Worm (Caenorhabditis elegans): ENCODE data around the gene aipr-1.

aipr-1 gene

ce11 chrII:6562203-6562867, 31.7 kb downstream of the aipr-1 start:
- TF ChIP-seq zfh-2 (GFP tag; conservative IDR thresholded peaks at IDR 0.05) (no peak), ama-1 (optimal IDR thresholded peaks at IDR 0.05) (peak; percentile 12), ama-1 (GFP tag; optimal IDR thresholded peaks at IDR 0.05) (no peak), cebp-1 (GFP tag; IDR thresholded peaks at IDR 0.05) (peak; percentile 55), cebp-1 (tag; optimal IDR thresholded peaks at IDR 0.05) (peak; percentile 79), F57C9.4 (tag; optimal IDR thresholded peaks at IDR 0.05) (no peak), dox-1 (GFP tag; IDR thresholded peaks at IDR 0.05) (0 out of 2 replicates have a peak, but pooled peaks have one; percentile 27), hmg-1.2 (GFP tag; IDR thresholded peaks at IDR 0.05) (peak; percentile 67; the same call in 1 of the 2 replicates), mxl-1 (tag; optimal IDR thresholded peaks at IDR 0.05) (no peak), ztf-26 (tag; optimal IDR thresholded peaks at IDR 0.05) (peak; percentile 73), lin-40 (tag; optimal IDR thresholded peaks at IDR 0.05) (peak; percentile 80)

- TF ChIP-seq pbrm-1 (GFP tag; IDR thresholded peaks at IDR 0.05) (no peak; the same call in 1 of the 2 replicates), hlh-26 (GFP tag; conservative IDR thresholded peaks at IDR 0.05) (no peak), ceh-79 (tag; optimal IDR thresholded peaks at IDR 0.05) (no peak), let-526 (GFP tag; IDR thresholded peaks at IDR 0.05) (0 out of 2 replicates have a peak, but pooled peaks have one; percentile 47), T07F8.4 (tag; optimal IDR thresholded peaks at IDR 0.05) (no peak), nhr-27 (tag; optimal IDR thresholded peaks at IDR 0.05) (no peak), lin-35 (GFP tag; optimal IDR thresholded peaks at IDR 0.05) (no peak), rpc-1 (optimal IDR thresholded peaks at IDR 0.05) (no peak), rpc-1 (tag; optimal IDR thresholded peaks at IDR 0.05) (no peak), efl-1 (GFP tag; optimal IDR thresholded peaks at IDR 0.05) (no peak), Y53F4B.3 (GFP tag; IDR thresholded peaks at IDR 0.05) (no peak), hsf-1 (GFP tag; IDR thresholded peaks at IDR 0.05) (0 out of 2 replicates have a peak, but pooled peaks have one; percentile 47), madf-3 (GFP tag; IDR thresholded peaks at IDR 0.05) (no peak), ama-1 (optimal IDR thresholded peaks at IDR 0.05) (peak; percentile 89), ama-1 (GFP tag; optimal IDR thresholded peaks at IDR 0.05) (no peak), pha-4 (tag; optimal IDR thresholded peaks at IDR 0.05) (no peak), cebp-1 (GFP tag; IDR thresholded peaks at IDR 0.05) (no peak), cebp-1 (tag; optimal IDR thresholded peaks at IDR 0.05) (peak; percentile 45), nfya-1 (tag; optimal IDR thresholded peaks at IDR 0.05; ENCODE audit: borderline replicate concordance, insufficient read depth) (no peak), tlf-1 (GFP tag; optimal IDR thresholded peaks at IDR 0.05) (no peak), tbp1 (GFP tag; optimal IDR thresholded peaks at IDR 0.05) (no peak)
Measured at ce11 chrII:6561300-6561699, 32.8 kb downstream of the aipr-1 start, which contains the start of gene F18C5.10. F18C5.10 (minus strand) TSS chrII:6561444.

DNA sequence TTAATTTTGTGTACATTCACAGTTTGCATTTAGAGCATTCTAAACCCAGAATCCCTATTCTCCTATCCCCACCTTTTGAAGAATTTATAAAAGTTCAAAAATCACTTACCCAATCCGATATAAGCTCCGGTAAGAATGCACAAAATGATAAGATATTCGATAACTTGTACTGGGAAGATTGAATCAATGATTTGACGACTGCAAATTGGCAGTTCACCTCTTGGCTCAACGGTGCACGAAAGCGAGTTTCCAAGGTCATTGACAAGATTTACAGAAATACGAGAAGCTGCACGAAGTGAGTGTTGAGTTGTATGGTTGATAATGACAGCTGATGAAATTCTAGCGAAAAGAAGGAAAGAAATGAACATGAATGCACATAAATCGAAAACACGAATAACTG, 33.8 kb downstream of the aipr-1 start:
- TF ChIP-seq B0035.1 (tag; optimal IDR thresholded peaks at IDR 0.05) (no peak), sptf-2 (GFP tag; optimal IDR thresholded peaks at IDR 0.05) (no peak), hlh-26 (GFP tag; conservative IDR thresholded peaks at IDR 0.05) (no peak), nhr-27 (tag; optimal IDR thresholded peaks at IDR 0.05) (no peak), tbx-9 (tag; optimal IDR thresholded peaks at IDR 0.05; ENCODE audit: borderline replicate concordance) (no peak), F55B11.4 (tag; optimal IDR thresholded peaks at IDR 0.05; ENCODE audit: borderline replicate concordance, insufficient read depth) (no peak), Y95B8A.8 (GFP tag; IDR thresholded peaks at IDR 0.05) (no peak), snpc-1.3 (tag; optimal IDR thresholded peaks at IDR 0.05; ENCODE audit: insufficient read depth) (no peak), F33H1.4 (GFP tag; IDR thresholded peaks at IDR 0.05) (no peak), chd-7 (tag; optimal IDR thresholded peaks at IDR 0.05) (no peak)

All from whole organism, young adult.